Worm (Caenorhabditis elegans) whole organism, midembryonic: ENCODE results near the gene Y49F6B.19.

Experiments used
- klf-2 ChIP-seq: fragments of 200-800 bp; sonication (Bioruptor generic); conservative IDR thresholded peaks from 2 replicates; pipeline ENCODE4 v1.3.6; 2022; ENCODE audit warnings: missing genetic modification reagents, missing genetic modification characterization, missing compliant biosample characterization
- ref-1 ChIP-seq: fragments of 200-800 bp; sonication (Bioruptor generic); conservative IDR thresholded peaks from 2 replicates; pipeline ENCODE4 v1.3.6; 2022; ENCODE audit warnings: missing genetic modification reagents, missing genetic modification characterization, missing compliant biosample characterization
- ztf-23 ChIP-seq: fragments of 200-800 bp; sonication (Bioruptor generic); IDR thresholded peaks from 2 replicates; pipeline ENCODE4 v1.3.6; 2022; ENCODE audit warnings: missing genetic modification reagents, missing genetic modification characterization, missing compliant biosample characterization

DNA sequence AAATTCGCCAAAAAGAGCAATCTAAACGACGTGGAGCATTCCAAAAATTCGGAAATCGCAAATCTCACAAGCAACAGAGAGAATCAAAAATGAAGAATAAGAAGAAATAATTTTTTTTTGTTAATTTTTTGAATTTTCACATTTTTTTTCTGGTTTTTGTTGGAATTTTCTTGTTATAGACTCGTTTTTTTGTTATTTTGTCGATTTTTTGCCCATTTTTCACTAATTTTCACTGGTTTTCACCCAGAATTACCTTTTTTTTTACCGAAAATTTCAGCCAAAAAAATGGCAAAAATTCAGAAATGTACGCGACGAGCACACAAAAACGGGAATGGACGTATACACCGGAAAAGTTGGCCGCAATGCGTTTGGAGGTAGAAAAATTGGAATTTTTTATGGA lies 7.4 kb downstream of the Y49F6B.19 start, which contains the start of gene cyh-1:
- TF ChIP-seq ztf-23 (no peak), ref-1 (GFP tag; lab: Robert Waterston, UW) (no peak), klf-2 (GFP tag; lab: Robert Waterston, UW) (no peak)
